Fruit fly (Drosophila melanogaster) whole organism, prepupa: ENCODE measurements around the gene CG11563.

Experiments used
- CG10631 ChIP-seq: fragments of 200-800 bp; sonication (Bioruptor generic); optimal IDR thresholded peaks from 2 replicates; lab custom pipeline; 2016; ENCODE audit warnings: missing biosample characterization, missing genetic modification characterization
- CG10669 ChIP-seq: fragments of 200-800 bp; sonication (Bioruptor generic); optimal IDR thresholded peaks from 3 replicates; lab custom pipeline; 2018; ENCODE audit warnings: missing biosample characterization, mild to moderate bottlenecking, missing genetic modification characterization, moderate library complexity
- CG11762 ChIP-seq: fragments of 200-800 bp; sonication (Bioruptor generic); optimal IDR thresholded peaks from 3 replicates; lab custom pipeline; 2016; ENCODE audit warnings: missing biosample characterization, missing genetic modification characterization; ENCODE audit not compliant: insufficient read depth
- CG11902 ChIP-seq: fragments of 200-800 bp; sonication (Bioruptor generic); optimal IDR thresholded peaks from 3 replicates; lab custom pipeline; 2016; ENCODE audit warnings: missing biosample characterization, missing genetic modification characterization
- CG15336 ChIP-seq: fragments of 200-800 bp; sonication (Bioruptor generic); IDR thresholded peaks from 2 replicates; pipeline ENCODE4 v1.3.6; 2022; ENCODE audit warnings: missing biosample characterization, missing genetic modification characterization
- CG1621 ChIP-seq: fragments of 200-800 bp; sonication (Bioruptor generic); optimal IDR thresholded peaks from 3 replicates; lab custom pipeline; 2018; ENCODE audit warnings: missing biosample characterization, mild to moderate bottlenecking, missing genetic modification characterization
- CG16779 ChIP-seq: fragments of 200-800 bp; sonication (Bioruptor generic); optimal IDR thresholded peaks from 3 replicates; lab custom pipeline; 2017; ENCODE audit warnings: missing biosample characterization, mild to moderate bottlenecking, missing genetic modification characterization
- CG3919 ChIP-seq: fragments of 200-800 bp; sonication (Bioruptor generic); optimal IDR thresholded peaks from 3 replicates; lab custom pipeline; 2016; ENCODE audit warnings: missing biosample characterization, missing genetic modification characterization
- CG4318 ChIP-seq: fragments of 200-800 bp; sonication (Bioruptor generic); optimal IDR thresholded peaks from 3 replicates; lab custom pipeline; 2017; ENCODE audit warnings: missing biosample characterization, mild to moderate bottlenecking, missing genetic modification characterization
- CG6163 ChIP-seq: fragments of 200-800 bp; sonication (Bioruptor generic); IDR thresholded peaks from 3 replicates; pipeline ENCODE4 v1.3.6; 2022; ENCODE audit warnings: missing biosample characterization, missing genetic modification characterization
- CG6276 ChIP-seq: fragments of 200-800 bp; sonication (Bioruptor generic); optimal IDR thresholded peaks from 2 replicates; lab custom pipeline; 2017; ENCODE audit warnings: missing biosample characterization, mild to moderate bottlenecking, missing genetic modification characterization
- CG6792 ChIP-seq: fragments of 200-800 bp; sonication (Bioruptor generic); optimal IDR thresholded peaks from 3 replicates; lab custom pipeline; 2016; ENCODE audit warnings: missing biosample characterization, missing genetic modification characterization
- CG6808 ChIP-seq: fragments of 200-800 bp; sonication (Bioruptor generic); optimal IDR thresholded peaks from 3 replicates; lab custom pipeline; 2017; ENCODE audit warnings: missing biosample characterization, missing genetic modification characterization, mild to moderate bottlenecking, moderate library complexity, missing genetic modification reagents
- CG6854 ChIP-seq: fragments of 200-800 bp; sonication (Bioruptor generic); optimal IDR thresholded peaks from 2 replicates; lab custom pipeline; 2017; ENCODE audit warnings: missing biosample characterization, mild to moderate bottlenecking, missing genetic modification characterization
- CG7368 ChIP-seq: fragments of 200-800 bp; sonication (Bioruptor generic); optimal IDR thresholded peaks from 3 replicates; lab custom pipeline; 2016; ENCODE audit warnings: missing biosample characterization, missing genetic modification characterization
- CG8119 ChIP-seq: fragments of 200-800 bp; sonication (Bioruptor generic); IDR thresholded peaks from 3 replicates; pipeline ENCODE4 v1.3.6; 2022; ENCODE audit warnings: missing biosample characterization, missing genetic modification characterization
- CG8632 ChIP-seq: fragments of 200-800 bp; sonication (Bioruptor generic); optimal IDR thresholded peaks from 3 replicates; lab custom pipeline; 2016; ENCODE audit warnings: missing biosample characterization, missing genetic modification characterization
- CG9139 ChIP-seq: fragments of 200-800 bp; sonication (Bioruptor generic); optimal IDR thresholded peaks from 3 replicates; lab custom pipeline; 2017; ENCODE audit warnings: missing biosample characterization, mild to moderate bottlenecking, missing genetic modification characterization
- Eip75B ChIP-seq: fragments of 200-800 bp; sonication (Bioruptor generic); optimal IDR thresholded peaks from 3 replicates; lab custom pipeline; 2016; ENCODE audit warnings: missing biosample characterization, missing genetic modification characterization
- Eip78C ChIP-seq: fragments of 200-800 bp; sonication (Bioruptor generic); peaks from one replicate; lab custom pipeline; 2016; ENCODE audit warnings: missing biosample characterization, missing genetic modification characterization
- Eip93F ChIP-seq: fragments of 200-800 bp; sonication (Bioruptor generic); optimal IDR thresholded peaks from 2 replicates; lab custom pipeline; 2016; ENCODE audit warnings: missing biosample characterization, mild to moderate bottlenecking, missing genetic modification characterization
- Ets21C ChIP-seq: fragments of 200-800 bp; sonication (Bioruptor generic); optimal IDR thresholded peaks from 3 replicates; lab custom pipeline; 2016; ENCODE audit warnings: missing biosample characterization, missing genetic modification characterization
- Hr38 ChIP-seq: sonication (Bioruptor generic); optimal IDR thresholded peaks from 2 replicates; lab custom pipeline; 2016; ENCODE audit warnings: missing biosample characterization, missing genetic modification characterization
- Hr39 ChIP-seq: fragments of 200-800 bp; sonication (Bioruptor generic); optimal IDR thresholded peaks from 2 replicates; lab custom pipeline; 2016; ENCODE audit warnings: missing biosample characterization, missing genetic modification characterization
- Lpt ChIP-seq: fragments of 200-800 bp; sonication (Bioruptor generic); optimal IDR thresholded peaks from 3 replicates; lab custom pipeline; 2016; ENCODE audit warnings: missing biosample characterization, missing genetic modification characterization
- Met ChIP-seq: fragments of 200-800 bp; sonication (Bioruptor generic); optimal IDR thresholded peaks from 3 replicates; lab custom pipeline; 2016; ENCODE audit warnings: missing biosample characterization, missing genetic modification characterization
- OdsH ChIP-seq: fragments of 200-800 bp; sonication (Bioruptor generic); optimal IDR thresholded peaks from 3 replicates; lab custom pipeline; 2016; ENCODE audit warnings: missing biosample characterization, missing genetic modification characterization
- Smox ChIP-seq: fragments of 200-800 bp; sonication (Bioruptor generic); optimal IDR thresholded peaks from 3 replicates; lab custom pipeline; 2016; ENCODE audit warnings: missing biosample characterization, missing genetic modification characterization
- Sox102F ChIP-seq: fragments of 200-800 bp; sonication (Bioruptor generic); optimal IDR thresholded peaks from 2 replicates; lab custom pipeline; 2016; ENCODE audit warnings: missing biosample characterization, mild to moderate bottlenecking, missing genetic modification characterization
- Sox14 ChIP-seq: fragments of 200-800 bp; sonication (Bioruptor generic); optimal IDR thresholded peaks from 3 replicates; lab custom pipeline; 2016; ENCODE audit warnings: missing biosample characterization, missing genetic modification characterization
- Sox15 ChIP-seq: fragments of 200-800 bp; sonication (Bioruptor generic); optimal IDR thresholded peaks from 3 replicates; lab custom pipeline; 2016; ENCODE audit warnings: missing biosample characterization, missing genetic modification characterization
- achi ChIP-seq: fragments of 200-800 bp; sonication (Bioruptor generic); optimal IDR thresholded peaks from 3 replicates; lab custom pipeline; 2016; ENCODE audit warnings: missing biosample characterization, missing genetic modification characterization
- acj6 ChIP-seq: fragments of 200-800 bp; sonication (Bioruptor generic); optimal IDR thresholded peaks from 3 replicates; lab custom pipeline; 2016; ENCODE audit warnings: missing biosample characterization, missing genetic modification characterization
- dsx ChIP-seq: fragments of 200-800 bp; optimal IDR thresholded peaks from 3 replicates; lab custom pipeline; 2019; ENCODE audit warnings: missing biosample characterization, mild to moderate bottlenecking, missing genetic modification characterization, moderate library complexity; ENCODE audit not compliant: poor library complexity, severe bottlenecking
- eg ChIP-seq: fragments of 200-800 bp; sonication (Bioruptor generic); IDR thresholded peaks from 3 replicates; pipeline ENCODE4 v1.3.6; 2022; ENCODE audit warnings: missing biosample characterization, missing genetic modification characterization
- esn ChIP-seq: fragments of 200-800 bp; sonication (Bioruptor generic); optimal IDR thresholded peaks from 2 replicates; lab custom pipeline; 2016; ENCODE audit warnings: missing biosample characterization, mild to moderate bottlenecking, missing genetic modification characterization, moderate library complexity
- fd59A ChIP-seq: fragments of 200-800 bp; sonication (Bioruptor generic); optimal IDR thresholded peaks from 2 replicates; lab custom pipeline; 2017; ENCODE audit warnings: missing biosample characterization, mild to moderate bottlenecking, missing genetic modification characterization, missing genetic modification reagents
- fd85E ChIP-seq: fragments of 200-800 bp; sonication (Bioruptor generic); optimal IDR thresholded peaks from 3 replicates; lab custom pipeline; 2016; ENCODE audit warnings: missing biosample characterization, missing genetic modification characterization
- lz ChIP-seq: fragments of 200-800 bp; sonication (Bioruptor generic); optimal IDR thresholded peaks from 3 replicates; lab custom pipeline; 2016; ENCODE audit warnings: missing biosample characterization, missing genetic modification characterization
- net ChIP-seq: fragments of 200-800 bp; sonication (Bioruptor generic); optimal IDR thresholded peaks from 3 replicates; lab custom pipeline; 2016; ENCODE audit warnings: missing biosample characterization, missing genetic modification characterization
- pdm3 ChIP-seq: fragments of 200-800 bp; sonication (Bioruptor generic); optimal IDR thresholded peaks from 3 replicates; lab custom pipeline; 2016; ENCODE audit warnings: missing biosample characterization, missing genetic modification characterization
- spab ChIP-seq: fragments of 200-800 bp; sonication (Bioruptor generic); optimal IDR thresholded peaks from 2 replicates; lab custom pipeline; 2017; ENCODE audit warnings: missing biosample characterization, mild to moderate bottlenecking, missing genetic modification characterization, missing genetic modification reagents
- ss ChIP-seq, 2 experiments: fragments of 200-800 bp; sonication (Bioruptor generic); optimal IDR thresholded peaks; 2 replicates in 1 of 2; 3 replicates in 1 of 2; lab custom pipeline; 2017 to 2018; ENCODE audit warnings: mild to moderate bottlenecking in 2 of 2, missing biosample characterization in 2 of 2, missing genetic modification characterization in 2 of 2, moderate library complexity in 1 of 2
- svp ChIP-seq: fragments of 200-800 bp; sonication (Bioruptor generic); peaks from one replicate; lab custom pipeline; 2016; ENCODE audit warnings: missing biosample characterization, missing genetic modification characterization
- vri ChIP-seq: fragments of 200-800 bp; sonication (Bioruptor generic); optimal IDR thresholded peaks from 3 replicates; lab custom pipeline; 2016; ENCODE audit warnings: missing biosample characterization, mild to moderate bottlenecking, missing genetic modification characterization

The CG11563 gene

DNA sequence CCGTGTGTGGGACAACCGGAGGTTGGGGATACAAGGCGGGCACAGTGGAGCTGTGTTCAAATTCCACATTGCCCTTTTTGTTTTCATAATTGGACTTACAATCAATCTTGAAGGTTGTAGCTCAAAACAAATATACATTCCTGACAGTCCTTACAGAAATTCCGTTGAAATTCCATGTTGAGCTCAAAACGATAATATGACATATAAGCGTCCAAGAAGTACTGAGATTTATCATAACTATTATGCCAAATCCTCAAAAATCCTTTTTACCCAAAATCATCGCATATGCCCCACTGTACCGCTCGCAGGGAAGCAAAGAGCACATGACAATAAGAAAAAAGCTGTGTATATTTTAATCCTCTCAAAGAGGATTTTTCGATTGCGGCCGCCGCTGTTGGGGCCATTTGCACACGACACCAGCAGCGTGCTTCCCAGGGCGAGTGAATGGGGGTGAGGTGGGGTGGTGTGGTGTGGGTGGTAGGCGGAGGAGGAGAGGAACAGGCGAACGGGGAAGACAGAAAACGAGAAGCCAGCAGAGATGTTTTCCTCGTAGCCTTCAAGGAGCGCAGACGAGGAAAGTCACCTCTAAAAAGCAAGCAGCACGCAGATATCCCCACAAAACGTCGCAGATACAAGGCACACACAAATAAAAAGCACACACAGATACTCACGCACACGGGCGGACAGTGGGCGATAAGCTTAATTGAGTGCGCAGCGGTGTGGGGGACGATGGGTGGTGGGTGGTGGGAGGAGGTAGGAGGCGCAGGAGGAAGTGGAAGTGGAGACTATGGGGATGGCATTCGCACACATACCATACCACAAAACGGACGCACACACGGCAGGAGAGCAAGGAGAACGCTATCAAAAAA, 19.3 kb upstream of the CG11563 start (continued):
- TF ChIP-seq Met (GFP tag; lab: Kevin White, UChicago) (peak; percentile 89), CG6854 (GFP tag; lab: Kevin White, UChicago) (peak; percentile 39), CG15336 (GFP tag; lab: Robert Waterston, UW) (peak; percentile 74), CG8119 (peak; percentile 83), Sox15 (GFP tag; lab: Kevin White, UChicago) (peak; percentile 81), CG3919 (GFP tag; lab: Kevin White, UChicago) (peak; percentile 80), fd85E (GFP tag; lab: Kevin White, UChicago) (peak; percentile 56), CG6792 (GFP tag; lab: Kevin White, UChicago) (peak; percentile 81), CG7368 (peak; percentile 69), CG6276 (GFP tag; lab: Kevin White, UChicago) (peak; percentile 66), CG10631 (GFP tag; lab: Kevin White, UChicago) (peak; percentile 77), pdm3 (GFP tag; lab: Kevin White, UChicago) (peak; percentile 87), CG10669 (GFP tag; lab: Kevin White, UChicago) (peak; percentile 83), eg (peak; percentile 55; the same call in 1 of the 3 replicates), CG11762 (peak; percentile 71), CG6163 (peak; percentile 70), Hr38 (GFP tag; lab: Kevin White, UChicago) (no peak), Lpt (GFP tag; lab: Kevin White, UChicago) (peak; percentile 64), Eip93F (GFP tag; lab: Kevin White, UChicago) (no peak), lz (GFP tag; lab: Kevin White, UChicago) (peak; percentile 86), CG9139 (GFP tag; lab: Kevin White, UChicago) (peak; percentile 65), dsx (GFP tag; lab: Kevin White, UChicago) (peak; percentile 76), ss (GFP tag; optimal IDR thresholded peaks at IDR 0.05; lab: Kevin White, UChicago) (peak; percentile 70 to 82)

DNA sequence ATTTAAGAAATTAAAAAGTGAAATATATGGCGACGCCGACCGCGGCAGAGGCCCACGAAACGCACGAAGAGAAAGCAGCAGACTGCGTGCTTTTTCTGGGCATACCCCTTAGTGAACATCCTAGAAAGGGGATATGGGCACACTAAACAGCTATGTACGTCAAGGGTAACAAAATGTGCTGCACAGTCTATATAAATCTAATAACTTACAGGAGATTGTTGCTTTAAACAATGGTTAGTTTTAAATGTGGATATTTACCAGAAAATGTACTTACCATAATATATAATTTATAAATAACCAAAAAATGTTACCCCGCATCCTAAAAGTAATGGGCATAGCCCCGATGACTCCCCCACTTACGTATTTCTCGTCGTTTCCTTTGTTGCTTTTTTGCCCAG, 18.7 kb upstream of the CG11563 start:
- TF ChIP-seq Ets21C (GFP tag; lab: Kevin White, UChicago): no peak
- no peak for TF ChIP-seq Hr38 (GFP tag; lab: Kevin White, UChicago)
- TF ChIP-seq CG8119: no peak
- no peak for TF ChIP-seq CG1621 (tag; lab: Kevin White, UChicago)
- TF ChIP-seq Sox14 (GFP tag; lab: Kevin White, UChicago): peak; percentile 26
- TF ChIP-seq Lpt (GFP tag; lab: Kevin White, UChicago): no peak
- TF ChIP-seq vri (GFP tag; lab: Kevin White, UChicago): peak; percentile 3
- TF ChIP-seq Eip78C (GFP tag; lab: Kevin White, UChicago): peak; percentile 87
- peak; percentile 21 for TF ChIP-seq spab
- peak; percentile 36 for TF ChIP-seq Smox (GFP tag; lab: Kevin White, UChicago)
- peak; percentile 59 for TF ChIP-seq acj6
- TF ChIP-seq esn (GFP tag; lab: Kevin White, UChicago): peak; percentile 49
- TF ChIP-seq ss (GFP tag; optimal IDR thresholded peaks at IDR 0.05; lab: Kevin White, UChicago): no peak
- peak; percentile 52 for TF ChIP-seq OdsH (GFP tag; lab: Kevin White, UChicago)
- no peak for TF ChIP-seq fd85E (GFP tag; lab: Kevin White, UChicago)
- peak; percentile 27 for TF ChIP-seq CG6808 (GFP tag; lab: Kevin White, UChicago)
- peak; percentile 74 for TF ChIP-seq svp
- TF ChIP-seq Sox102F (GFP tag; lab: Kevin White, UChicago): peak; percentile 54
- TF ChIP-seq CG4318: peak; percentile 22
- TF ChIP-seq achi (GFP tag; lab: Kevin White, UChicago): peak; percentile 53
- TF ChIP-seq eg: no peak
- no peak for TF ChIP-seq CG16779 (tag; lab: Kevin White, UChicago)
- no peak for TF ChIP-seq CG6854 (GFP tag; lab: Kevin White, UChicago)
- peak; percentile 40 for TF ChIP-seq Hr39 (GFP tag; lab: Kevin White, UChicago)
- TF ChIP-seq Eip75B (GFP tag; lab: Kevin White, UChicago): peak; percentile 55
- peak; percentile 47 for TF ChIP-seq pdm3 (GFP tag; lab: Kevin White, UChicago)
- TF ChIP-seq CG6276 (GFP tag; lab: Kevin White, UChicago): no peak
- peak; percentile 27 for TF ChIP-seq CG8632 (GFP tag; lab: Kevin White, UChicago)
- 0 out of 2 replicates have a peak, but pooled peaks have one; percentile 14 for TF ChIP-seq CG15336 (GFP tag; lab: Robert Waterston, UW)
- TF ChIP-seq CG7368: no peak
- peak; percentile 54 for TF ChIP-seq CG6792 (GFP tag; lab: Kevin White, UChicago)
- no peak for TF ChIP-seq fd59A
- TF ChIP-seq CG11902 (GFP tag; lab: Kevin White, UChicago): peak; percentile 10
- peak; percentile 35 for TF ChIP-seq CG10631 (GFP tag; lab: Kevin White, UChicago)
- no peak for TF ChIP-seq net
- no peak for TF ChIP-seq dsx (GFP tag; lab: Kevin White, UChicago)
- TF ChIP-seq Met (GFP tag; lab: Kevin White, UChicago): peak; percentile 45
